Fruit fly (Drosophila melanogaster) whole organism: ENCODE results near the gene CG13086.

Source experiments
- CG8478 ChIP-seq: fragments of >200 bp; optimal IDR thresholded peaks from 2 replicates; lab custom pipeline; 2018; ENCODE audit warnings: inconsistent platforms
- EcR ChIP-seq, 2 experiments: fragments of >200 bp; optimal IDR thresholded peaks; 2 replicates each; lab custom pipeline; 2017; ENCODE audit warnings: missing biosample characterization in 2 of 2, missing genetic modification characterization in 2 of 2, missing genetic modification reagents in 2 of 2
- pan ChIP-seq: fragments of >200 bp; optimal IDR thresholded peaks from 2 replicates; lab custom pipeline; 2017
- psq ChIP-seq: fragments of >200 bp; optimal IDR thresholded peaks from 2 replicates; lab custom pipeline; 2017
- usp ChIP-seq: fragments of >200 bp; optimal IDR thresholded peaks from 2 replicates; lab custom pipeline; 2017; ENCODE audit warnings: missing biosample characterization, missing genetic modification characterization, mixed read lengths

dm6 chr2L:19361632-19362142 lies 2.5 kb upstream of the CG13086 start:
- TF ChIP-seq pan (lab: Kevin White, UChicago) (no peak), psq (no peak), CG8478 (lab: Kevin White, UChicago) (no peak), usp (GFP tag; lab: Kevin White, UChicago) (no peak), EcR (GFP tag; optimal IDR thresholded peaks at IDR 0.05; lab: Kevin White, UChicago) (no peak)
